Fruit fly (Drosophila melanogaster): ENCODE data around the gene CG9701.
A peak's percentile ranks its signal among the peaks of the same experiment; 100 is the strongest.

The CG9701 gene

dm6 chr3L:16743906-16744704 lies 10.8 kb downstream of the CG9701 start:
- no peak for TF ChIP-seq Hnf4 (GFP tag; optimal IDR thresholded peaks at IDR 0.05)
- no peak for TF ChIP-seq CrebA (GFP tag; optimal IDR thresholded peaks at IDR 0.05; ENCODE audit: borderline replicate concordance)
- no peak for TF ChIP-seq Sp1 (GFP tag; optimal IDR thresholded peaks at IDR 0.05)
- no peak for TF ChIP-seq Myc (optimal IDR thresholded peaks at IDR 0.05)
- no peak for TF ChIP-seq sage (GFP tag; optimal IDR thresholded peaks at IDR 0.05)
- no peak for TF ChIP-seq ey (GFP tag; optimal IDR thresholded peaks at IDR 0.05)
- TF ChIP-seq tai (GFP tag; optimal IDR thresholded peaks at IDR 0.05): no peak
- no peak for TF ChIP-seq fru (GFP tag; optimal IDR thresholded peaks at IDR 0.05)
- TF ChIP-seq rgr (GFP tag; optimal IDR thresholded peaks at IDR 0.05): no peak
- TF ChIP-seq br (GFP tag; optimal IDR thresholded peaks at IDR 0.05): no peak
- no peak for TF ChIP-seq brk (GFP tag; optimal IDR thresholded peaks at IDR 0.05)
- no peak for TF ChIP-seq Hr78 (GFP tag; optimal IDR thresholded peaks at IDR 0.05)
- no peak for TF ChIP-seq Dfd (GFP tag; optimal IDR thresholded peaks at IDR 0.05)
- no peak for TF ChIP-seq OdsH (GFP tag; optimal IDR thresholded peaks at IDR 0.05)
- TF ChIP-seq Rel (GFP tag; optimal IDR thresholded peaks at IDR 0.05): no peak
- TF ChIP-seq Rel (tag; optimal IDR thresholded peaks at IDR 0.05): no peak
- no peak for TF ChIP-seq Jra (GFP tag; optimal IDR thresholded peaks at IDR 0.05)

dm6 chr3L:16746586-16747383 lies 13.4 kb downstream of the CG9701 start:
- TF ChIP-seq HLH106 (tag; optimal IDR thresholded peaks at IDR 0.05) (peak; percentile 29), foxo (GFP tag; optimal IDR thresholded peaks at IDR 0.05) (peak in 1 of 2 experiments; percentile 19), Dif (GFP tag; optimal IDR thresholded peaks at IDR 0.05; ENCODE audit: partially characterized antibody) (no peak), br (GFP tag; optimal IDR thresholded peaks at IDR 0.05) (no peak), CG32264 (GFP tag; optimal IDR thresholded peaks at IDR 0.05) (no peak), usp (GFP tag; optimal IDR thresholded peaks at IDR 0.05) (no peak), OdsH (GFP tag; optimal IDR thresholded peaks at IDR 0.05) (peak; percentile 22), Sp1 (GFP tag; optimal IDR thresholded peaks at IDR 0.05) (peak; percentile 34), dsf (GFP tag; optimal IDR thresholded peaks at IDR 0.05; ENCODE audit: borderline replicate concordance) (no peak)

dm6 chr3L:16748343-16748742 lies 15.0 kb downstream of the CG9701 start:
- TF ChIP-seq Jra (GFP tag; optimal IDR thresholded peaks at IDR 0.05): no peak
- no peak for TF ChIP-seq woc (GFP tag; optimal IDR thresholded peaks at IDR 0.05)
- TF ChIP-seq h (GFP tag; optimal IDR thresholded peaks at IDR 0.05): peak; percentile 25
- peak in 1 of 2 experiments; percentile 28 for TF ChIP-seq foxo (GFP tag; optimal IDR thresholded peaks at IDR 0.05)
- no peak for TF ChIP-seq jim (GFP tag; optimal IDR thresholded peaks at IDR 0.05)
- TF ChIP-seq rgr (GFP tag; optimal IDR thresholded peaks at IDR 0.05): peak; percentile 2
- no peak for TF ChIP-seq ey (GFP tag; optimal IDR thresholded peaks at IDR 0.05)
- peak; percentile 44 for TF ChIP-seq Sp1 (GFP tag; optimal IDR thresholded peaks at IDR 0.05)
- TF ChIP-seq fru (GFP tag; optimal IDR thresholded peaks at IDR 0.05): peak; percentile 28
- peak; percentile 11 for TF ChIP-seq OdsH (GFP tag; optimal IDR thresholded peaks at IDR 0.05)
- TF ChIP-seq CrebA (GFP tag; optimal IDR thresholded peaks at IDR 0.05; ENCODE audit: borderline replicate concordance): no peak
- peak; percentile 16 for TF ChIP-seq psq (GFP tag; optimal IDR thresholded peaks at IDR 0.05)
- TF ChIP-seq HLH106 (tag; optimal IDR thresholded peaks at IDR 0.05): peak; percentile 46

dm6 chr3L:16749726-16750125 lies 16.4 kb downstream of the CG9701 start:
- TF ChIP-seq N (GFP tag; optimal IDR thresholded peaks at IDR 0.05) (no peak), sage (GFP tag; optimal IDR thresholded peaks at IDR 0.05) (no peak), dl (GFP tag; optimal IDR thresholded peaks at IDR 0.05; ENCODE audit: insufficient read depth in 1 of 2, partially characterized antibody in 2 of 2) (no peak), Hr83 (GFP tag; optimal IDR thresholded peaks at IDR 0.05; ENCODE audit: poor library complexity, severe bottlenecking) (no peak), woc (GFP tag; optimal IDR thresholded peaks at IDR 0.05) (no peak), fru (GFP tag; optimal IDR thresholded peaks at IDR 0.05) (no peak), OdsH (GFP tag; optimal IDR thresholded peaks at IDR 0.05) (no peak), tai (GFP tag; optimal IDR thresholded peaks at IDR 0.05) (no peak), psq (GFP tag; optimal IDR thresholded peaks at IDR 0.05) (no peak), Myc (optimal IDR thresholded peaks at IDR 0.05) (no peak), brk (GFP tag; optimal IDR thresholded peaks at IDR 0.05) (no peak), pan (optimal IDR thresholded peaks at IDR 0.05) (no peak), Sp1 (GFP tag; optimal IDR thresholded peaks at IDR 0.05) (no peak)

Measured in whole organism, wandering third instar larva.